Worm (Caenorhabditis elegans) whole organism, young adult: ENCODE measurements around the gene C44C10.15.
A peak's percentile ranks its signal among the peaks of the same experiment; 100 is the strongest.

Source experiments
- F23B12.7 ChIP-seq: sonication (generic microtip); optimal IDR thresholded peaks from 2 replicates; lab custom pipeline; 2017; ENCODE audit warnings: missing genetic modification characterization, mild to moderate bottlenecking, missing compliant biosample characterization, antibody characterized with exemption, moderate library complexity; ENCODE audit not compliant: insufficient read depth
- K11D2.4 ChIP-seq: fragments of 200-800 bp; sonication (Bioruptor generic); IDR thresholded peaks from 2 replicates; pipeline ENCODE4 v1.3.6; 2022; ENCODE audit warnings: missing genetic modification reagents, missing genetic modification characterization, missing compliant biosample characterization
- Y79H2A.3 ChIP-seq: fragments of 200-800 bp; sonication (Bioruptor generic); conservative IDR thresholded peaks from 2 replicates; pipeline ENCODE4 v1.3.6; 2022; ENCODE audit warnings: missing genetic modification reagents, missing genetic modification characterization, missing compliant biosample characterization
- attf-5 ChIP-seq: fragments of 200-800 bp; sonication (Bioruptor generic); optimal IDR thresholded peaks from 2 replicates; lab custom pipeline; 2018; ENCODE audit warnings: mild to moderate bottlenecking, missing genetic modification characterization, missing compliant biosample characterization
- ceh-27 ChIP-seq: fragments of 200-800 bp; sonication (Bioruptor generic); optimal IDR thresholded peaks from 2 replicates; lab custom pipeline; 2018; ENCODE audit warnings: mild to moderate bottlenecking, missing genetic modification characterization, moderate library complexity, missing compliant biosample characterization
- ceh-58 ChIP-seq: fragments of 200-800 bp; sonication (Bioruptor generic); IDR thresholded peaks from 2 replicates; pipeline ENCODE4 v1.3.6; 2022; ENCODE audit warnings: missing genetic modification characterization, missing compliant biosample characterization
- let-607 ChIP-seq, 2 experiments: fragments of 200-800 bp in 1 of 2; sonication (Bioruptor generic) in 1 of 2; sonication (generic microtip) in 1 of 2; optimal IDR thresholded peaks; 2 replicates each; lab custom pipeline; 2016 to 2018; ENCODE audit warnings: mild to moderate bottlenecking in 2 of 2, missing compliant biosample characterization in 2 of 2, missing genetic modification characterization in 2 of 2, moderate library complexity in 2 of 2, missing genotype in 1 of 2
- lin-35 ChIP-seq, 3 experiments: fragments of 150-350 bp in 2 of 3; sonication (generic microtip) in 1 of 3; optimal IDR thresholded peaks; 2 replicates each; lab custom pipeline; 2014 to 2018; ENCODE audit warnings: missing biosample characterization in 3 of 3, missing genetic modification characterization in 3 of 3, missing genetic modification reagents in 3 of 3
- nhr-80 ChIP-seq: sonication (generic microtip); optimal IDR thresholded peaks from 2 replicates; lab custom pipeline; 2016; ENCODE audit warnings: missing genetic modification characterization, missing compliant biosample characterization
- sea-2 ChIP-seq: fragments of 200-800 bp; sonication (Bioruptor generic); IDR thresholded peaks from 2 replicates; pipeline ENCODE4 v1.3.6; 2022; ENCODE audit warnings: missing genetic modification characterization, missing compliant biosample characterization
- sptf-2 ChIP-seq: fragments of 200-800 bp; sonication (Bioruptor generic); optimal IDR thresholded peaks from 2 replicates; lab custom pipeline; 2018; ENCODE audit warnings: mild to moderate bottlenecking, missing genetic modification characterization, missing compliant biosample characterization
- unc-62 ChIP-seq: fragments of 150-350 bp; optimal IDR thresholded peaks from 2 replicates; lab custom pipeline; 2014; ENCODE audit warnings: missing biosample characterization, missing genetic modification reagents, missing genetic modification characterization
- ztf-28 ChIP-seq: fragments of 200-800 bp; sonication (Bioruptor generic); IDR thresholded peaks from 2 replicates; pipeline ENCODE4 v1.3.6; 2022; ENCODE audit warnings: missing genetic modification reagents, missing genetic modification characterization, missing compliant biosample characterization

C44C10.15 gene

ce11 chrX:11656519-11657006, 43.6 kb downstream of the C44C10.15 start, which contains the start of gene T04F8.2 (continued):
- peak; percentile 94 for TF ChIP-seq let-607 (tag; optimal IDR thresholded peaks at IDR 0.05; lab: Kevin White, UChicago)
- TF ChIP-seq sea-2 (GFP tag; lab: Robert Waterston, UW) = no peak
- no peak for TF ChIP-seq Y79H2A.3 (GFP tag; lab: Robert Waterston, UW)
- peak; percentile 52 for TF ChIP-seq attf-5
- TF ChIP-seq ceh-27 = peak; percentile 39

ce11 chrX:11650751-11651150, 49.4 kb downstream of the C44C10.15 start, which contains the start of gene cutl-11:
cutl-11 (minus strand) TSS chrX:11650851.
- no peak for TF ChIP-seq nhr-80
- TF ChIP-seq unc-62 (GFP tag; lab: Kevin White, UChicago) = no peak
- TF ChIP-seq ceh-58 (GFP tag; lab: Robert Waterston, UW) = no peak
- no peak for TF ChIP-seq sptf-2 (GFP tag; lab: Kevin White, UChicago)
- no peak for TF ChIP-seq lin-35 (GFP tag; optimal IDR thresholded peaks at IDR 0.05; lab: Kevin White, UChicago)
- no peak for TF ChIP-seq ztf-28 (GFP tag; lab: Robert Waterston, UW)
- no peak for TF ChIP-seq K11D2.4 (GFP tag; lab: Robert Waterston, UW)
- TF ChIP-seq F23B12.7 (tag; lab: Kevin White, UChicago) = no peak
